Fruit fly (Drosophila melanogaster): Measurements from ENCODE around the gene Graf.

Graf gene

dm6 chrX:15760447-15761297, at the start of gene Graf, which contains the start of gene mRpL3 (continued):
- no peak for TF ChIP-seq CG17568 (GFP tag; optimal IDR thresholded peaks at IDR 0.05)
- TF ChIP-seq Opbp (GFP tag; IDR thresholded peaks at IDR 0.05; ENCODE audit: partially characterized antibody), result peak; percentile 94
- no peak for TF ChIP-seq CG6272 (GFP tag; IDR thresholded peaks at IDR 0.05)
- no peak for TF ChIP-seq CG7271 (tag; optimal IDR thresholded peaks at IDR 0.05)
- TF ChIP-seq Nf-YC (tag; optimal IDR thresholded peaks at IDR 0.05), result no peak
- TF ChIP-seq CG3163 (GFP tag; optimal IDR thresholded peaks at IDR 0.05), result no peak
- no peak for TF ChIP-seq zen (tag; optimal IDR thresholded peaks at IDR 0.05)
- no peak for TF ChIP-seq Dip2 (GFP tag; IDR thresholded peaks at IDR 0.05)
- peak; percentile 90 for TF ChIP-seq CG14860 (GFP tag; IDR thresholded peaks at IDR 0.05; ENCODE audit: partially characterized antibody)
- no peak for TF ChIP-seq CG6854 (GFP tag; optimal IDR thresholded peaks at IDR 0.05)
- no peak for TF ChIP-seq CG7372 (GFP tag; IDR thresholded peaks at IDR 0.05)
- no peak for TF ChIP-seq Hmr (GFP tag; optimal IDR thresholded peaks at IDR 0.05)
- TF ChIP-seq bbx (GFP tag; IDR thresholded peaks at IDR 0.05; ENCODE audit: partially characterized antibody), result peak; percentile 96
- no peak for TF ChIP-seq CG12769 (tag; optimal IDR thresholded peaks at IDR 0.05)
- no peak for TF ChIP-seq HLH54F (GFP tag; optimal IDR thresholded peaks at IDR 0.05)
- peak; percentile 58 for TF ChIP-seq sens (GFP tag)
- no peak for TF ChIP-seq ab (GFP tag; optimal IDR thresholded peaks at IDR 0.05)
- TF ChIP-seq CG17385 (GFP tag; optimal IDR thresholded peaks at IDR 0.05), result no peak
- no peak for TF ChIP-seq Fer1 (GFP tag; optimal IDR thresholded peaks at IDR 0.05)
- TF ChIP-seq CG43689 (GFP tag; IDR thresholded peaks at IDR 0.05), result no peak
- no peak for TF ChIP-seq wor (GFP tag; IDR thresholded peaks at IDR 0.05)
- no peak for TF ChIP-seq en (GFP tag; optimal IDR thresholded peaks at IDR 0.05)
- no peak for TF ChIP-seq Elba2 (GFP tag; optimal IDR thresholded peaks at IDR 0.05)
- no peak for TF ChIP-seq sc (optimal IDR thresholded peaks at IDR 0.05)
- TF ChIP-seq sc (GFP tag; optimal IDR thresholded peaks at IDR 0.05), result no peak
- TF ChIP-seq CG7556 (GFP tag; optimal IDR thresholded peaks at IDR 0.05), result no peak
- no peak for TF ChIP-seq nom (GFP tag; optimal IDR thresholded peaks at IDR 0.05)
- TF ChIP-seq chif (GFP tag; optimal IDR thresholded peaks at IDR 0.05), result no peak
- TF ChIP-seq az2 (GFP tag; optimal IDR thresholded peaks at IDR 0.05), result no peak
- peak; percentile 80 for TF ChIP-seq Doc3 (GFP tag; IDR thresholded peaks at IDR 0.05; ENCODE audit: partially characterized antibody)
- no peak for TF ChIP-seq CG18619 (GFP tag; optimal IDR thresholded peaks at IDR 0.05)
- TF ChIP-seq CG2712 (tag; optimal IDR thresholded peaks at IDR 0.05), result no peak
- TF ChIP-seq zfh1 (GFP tag; IDR thresholded peaks at IDR 0.05), result no peak
- no peak for TF ChIP-seq sd (tag; optimal IDR thresholded peaks at IDR 0.05)
- TF ChIP-seq CG4854 (GFP tag; optimal IDR thresholded peaks at IDR 0.05), result no peak
- peak; percentile 73 for TF ChIP-seq CG3995 (GFP tag; optimal IDR thresholded peaks at IDR 0.05)
- no peak for TF ChIP-seq nerfin-1 (tag; optimal IDR thresholded peaks at IDR 0.05)
- no peak for TF ChIP-seq onecut (GFP tag; IDR thresholded peaks at IDR 0.05)
- TF ChIP-seq H15 (GFP tag; IDR thresholded peaks at IDR 0.05), result no peak
- TF ChIP-seq gro (GFP tag; optimal IDR thresholded peaks at IDR 0.05), result no peak
- no peak for TF ChIP-seq Vsx1 (GFP tag; optimal IDR thresholded peaks at IDR 0.05)
- TF ChIP-seq Oaz (GFP tag; IDR thresholded peaks at IDR 0.05), result no peak
- TF ChIP-seq CG17829 (tag; optimal IDR thresholded peaks at IDR 0.05), result no peak
- TF ChIP-seq CG6654 (GFP tag; optimal IDR thresholded peaks at IDR 0.05), result no peak
- no peak for TF ChIP-seq YL-1 (GFP tag; optimal IDR thresholded peaks at IDR 0.05)
- peak in 1 of 2 experiments; percentile 23 for TF ChIP-seq Hr78 (GFP tag; optimal IDR thresholded peaks at IDR 0.05)
- TF ChIP-seq Taf1 (GFP tag; IDR thresholded peaks at IDR 0.05), result no peak
- TF ChIP-seq CG4360 (GFP tag; IDR thresholded peaks at IDR 0.05), result no peak
- TF ChIP-seq ara (GFP tag; IDR thresholded peaks at IDR 0.05), result no peak
- no peak for TF ChIP-seq Lhr (GFP tag; optimal IDR thresholded peaks at IDR 0.05)
